Worm (Caenorhabditis elegans): Measurements from ENCODE around the gene srg-67.
A peak's percentile ranks its signal among the peaks of the same experiment; 100 is the strongest.
"Not testable (repeated sequence)": the region's sequence is repeated elsewhere in the genome, so short reads cannot be mapped to it uniquely, and the experiment has no call there.

srg-67 gene

DNA sequence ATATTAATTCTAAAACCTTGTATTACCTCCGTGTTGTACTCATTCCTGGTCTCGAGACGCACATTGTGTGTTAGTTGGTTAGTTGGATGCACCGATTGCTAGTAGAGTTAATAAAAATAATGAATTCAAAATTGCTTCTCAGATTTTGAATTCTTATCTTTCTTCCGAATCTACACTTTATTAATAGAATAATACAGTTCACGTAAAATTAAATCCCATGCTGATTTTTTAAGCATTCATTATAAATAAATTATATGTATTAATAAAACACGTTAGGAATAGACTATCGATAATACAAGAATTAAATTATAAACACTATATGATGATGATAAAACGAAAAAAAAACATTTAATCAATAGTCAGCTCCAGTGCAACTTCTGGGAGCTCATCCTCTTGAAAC lies 5.7 kb upstream of the srg-67 start, which contains the start of gene ZC317.6:
Gene ZC317.6 (minus strand): TSS at position 101 of the 400 bp plus-strand sequence.
- not testable (repeated sequence) for TF ChIP-seq aly-2 (tag; optimal IDR thresholded peaks at IDR 0.05); snpc-4 (tag; optimal IDR thresholded peaks at IDR 0.05); unc-62 (GFP tag; optimal IDR thresholded peaks at IDR 0.05)

DNA sequence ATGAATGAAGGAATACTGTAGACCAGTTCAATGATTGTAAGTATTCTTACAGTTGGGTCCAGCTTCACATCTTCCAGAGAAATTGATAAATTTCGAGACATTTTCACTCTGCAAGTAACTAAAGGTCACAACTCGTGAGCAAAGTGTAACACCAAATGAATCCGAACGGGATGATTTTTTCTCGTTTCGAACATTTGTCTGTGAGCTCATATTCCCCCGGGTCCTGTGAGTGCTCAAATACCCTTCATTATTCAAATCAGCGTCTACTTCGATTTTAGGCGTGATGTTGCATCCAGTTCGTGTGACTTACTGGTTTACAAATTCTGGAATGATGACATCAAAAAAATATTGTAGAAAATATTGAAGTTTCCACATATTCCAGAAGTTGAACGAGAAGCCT lies 2.5 kb upstream of the srg-67 start, which contains the start of gene srg-68:
Gene srg-68 (minus strand): TSS at position 101 of the 400 bp plus-strand sequence.
- TF ChIP-seq ceh-9 (tag; optimal IDR thresholded peaks at IDR 0.05) (no peak), R02D3.7 (tag; optimal IDR thresholded peaks at IDR 0.05) (no peak), snpc-4 (tag; optimal IDR thresholded peaks at IDR 0.05) (no peak), pha-4 (tag; optimal IDR thresholded peaks at IDR 0.05) (no peak), fkh-2 (tag; optimal IDR thresholded peaks at IDR 0.05) (no peak), egl-27 (tag; optimal IDR thresholded peaks at IDR 0.05) (no peak), elt-1 (tag; optimal IDR thresholded peaks at IDR 0.05) (no peak), zag-1 (tag; optimal IDR thresholded peaks at IDR 0.05) (no peak), sea-2 (GFP tag; optimal IDR thresholded peaks at IDR 0.05) (no peak), ceh-82 (tag; optimal IDR thresholded peaks at IDR 0.05) (no peak), elt-3 (tag; optimal IDR thresholded peaks at IDR 0.05) (no peak), nhr-67 (tag; optimal IDR thresholded peaks at IDR 0.05) (no peak), nhr-76 (tag; optimal IDR thresholded peaks at IDR 0.05) (no peak), ceh-28 (tag; optimal IDR thresholded peaks at IDR 0.05) (no peak), ceh-16 (tag; optimal IDR thresholded peaks at IDR 0.05) (no peak), jun-1 (tag; optimal IDR thresholded peaks at IDR 0.05) (no peak), ama-1 (optimal IDR thresholded peaks at IDR 0.05) (no peak)

DNA sequence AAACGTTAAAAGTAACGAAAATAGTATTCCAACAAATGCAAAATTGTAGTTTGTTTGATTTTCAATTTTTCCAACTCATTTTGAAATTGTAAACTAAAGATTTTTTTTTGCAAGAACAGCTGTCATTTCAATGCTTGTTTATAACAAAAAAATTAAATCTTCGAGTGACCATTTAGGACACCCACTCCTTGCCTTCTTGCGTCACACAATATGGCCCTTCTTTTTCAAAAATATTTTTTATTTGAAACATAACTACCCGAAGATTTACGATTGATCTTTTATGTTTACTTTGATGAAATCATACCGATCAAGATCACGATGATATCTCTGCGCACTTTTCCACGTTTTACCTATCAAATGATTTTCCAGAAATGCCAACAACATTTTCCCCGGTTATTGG lies 3.0 kb downstream of the srg-67 start, which contains the start of gene ZC317.2:
Gene ZC317.2 (plus strand): TSS at position 301 of the 400 bp plus-strand sequence.
- no peak for TF ChIP-seq nhr-76 (tag; optimal IDR thresholded peaks at IDR 0.05)
- no peak for TF ChIP-seq sea-2 (GFP tag; optimal IDR thresholded peaks at IDR 0.05)
- TF ChIP-seq ztf-4 (tag; optimal IDR thresholded peaks at IDR 0.05) = no peak
- no peak for TF ChIP-seq ceh-28 (tag; optimal IDR thresholded peaks at IDR 0.05)
- no peak for TF ChIP-seq jun-1 (tag; optimal IDR thresholded peaks at IDR 0.05)
- no peak for TF ChIP-seq mml-1 (tag; optimal IDR thresholded peaks at IDR 0.05)
- no peak for TF ChIP-seq lin-39 (tag; optimal IDR thresholded peaks at IDR 0.05)
- TF ChIP-seq nhr-12 (tag; optimal IDR thresholded peaks at IDR 0.05) = no peak

DNA sequence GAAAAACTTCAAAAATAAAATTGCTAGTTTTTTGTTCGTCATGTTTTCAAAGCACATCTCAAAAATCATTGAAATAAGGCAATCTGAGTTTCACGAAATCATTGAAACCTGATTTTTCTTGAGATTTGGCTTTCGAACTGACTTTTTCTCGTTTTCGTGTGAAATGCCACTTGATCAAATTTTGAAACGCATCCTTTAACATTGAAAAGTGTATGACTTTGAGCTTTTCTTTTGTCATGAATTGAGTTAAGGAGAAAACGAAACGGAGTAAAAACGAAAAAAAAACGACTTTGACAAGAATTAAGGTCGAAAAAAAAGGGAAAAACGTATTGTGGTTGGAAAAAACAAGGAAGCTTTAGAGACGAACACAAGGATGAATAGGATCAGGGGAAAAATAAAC lies 7.8 kb downstream of the srg-67 start:
- TF ChIP-seq nhr-77 (tag; optimal IDR thresholded peaks at IDR 0.05) = no peak
- TF ChIP-seq fkh-10 (GFP tag; optimal IDR thresholded peaks at IDR 0.05) = peak; percentile 45

DNA sequence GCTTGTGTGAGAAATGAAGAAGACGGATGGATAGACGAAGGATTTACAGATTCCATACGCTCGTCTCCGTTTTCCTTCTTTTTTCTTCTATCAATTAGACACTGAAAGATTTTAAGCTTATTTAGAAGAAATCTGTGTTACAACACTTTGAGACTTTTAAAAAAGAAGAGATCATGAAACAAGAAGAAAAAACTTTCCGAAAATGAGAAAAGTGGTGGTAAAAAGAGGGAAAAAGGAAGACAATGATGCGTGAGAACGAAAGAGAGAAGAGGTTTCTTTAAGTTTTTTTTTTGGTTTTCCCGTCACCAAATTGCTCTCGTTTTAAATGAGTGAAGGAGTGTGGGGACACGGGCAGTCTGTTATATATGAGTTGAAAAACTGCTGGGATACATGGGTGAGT lies 9.2 kb downstream of the srg-67 start, which contains the start of gene glc-3:
Gene glc-3 (minus strand): TSS at position 101 of the 400 bp plus-strand sequence.
- no peak for TF ChIP-seq pha-4 (tag; optimal IDR thresholded peaks at IDR 0.05)
- no peak for TF ChIP-seq daf-12 (tag; optimal IDR thresholded peaks at IDR 0.05)
- TF ChIP-seq nhr-11 (tag; optimal IDR thresholded peaks at IDR 0.05) = no peak
- TF ChIP-seq lsy-12 (tag; optimal IDR thresholded peaks at IDR 0.05) = no peak
- TF ChIP-seq lin-15B (tag; optimal IDR thresholded peaks at IDR 0.05) = no peak
- no peak for TF ChIP-seq nhr-25 (tag; optimal IDR thresholded peaks at IDR 0.05)
- no peak for TF ChIP-seq mdl-1 (tag; optimal IDR thresholded peaks at IDR 0.05)
- no peak for TF ChIP-seq nhr-67 (tag; optimal IDR thresholded peaks at IDR 0.05)
- TF ChIP-seq nhr-12 (tag; optimal IDR thresholded peaks at IDR 0.05) = no peak
- TF ChIP-seq egl-5 (tag; optimal IDR thresholded peaks at IDR 0.05) = no peak
- TF ChIP-seq unc-39 (tag; optimal IDR thresholded peaks at IDR 0.05) = no peak
- no peak for TF ChIP-seq snpc-4 (tag; optimal IDR thresholded peaks at IDR 0.05)
- no peak for TF ChIP-seq tbx-2 (tag; optimal IDR thresholded peaks at IDR 0.05)
- TF ChIP-seq fos-1 (tag; optimal IDR thresholded peaks at IDR 0.05) = no peak
- TF ChIP-seq eor-1 (tag; optimal IDR thresholded peaks at IDR 0.05) = no peak
